Worm (Caenorhabditis elegans) whole organism, L1 larva: ENCODE data around the gene F11A5.13.

Source experiments
- aha-1 ChIP-seq: fragments of 150-350 bp; optimal IDR thresholded peaks from 2 replicates; lab custom pipeline; 2014; ENCODE audit warnings: missing biosample characterization, missing genetic modification characterization
- ces-1 ChIP-seq: fragments of 150-350 bp; optimal IDR thresholded peaks from 2 replicates; lab custom pipeline; 2014; ENCODE audit warnings: missing biosample characterization, missing genetic modification reagents, missing genetic modification characterization
- fos-1 ChIP-seq: fragments of 150-350 bp; optimal IDR thresholded peaks from 2 replicates; lab custom pipeline; 2014; ENCODE audit warnings: missing biosample characterization, missing genetic modification characterization
- lin-15B ChIP-seq: fragments of 150-350 bp; sonication (generic microtip); optimal IDR thresholded peaks from 3 replicates; lab custom pipeline; 2014; ENCODE audit warnings: missing biosample characterization, missing genetic modification characterization
- mep-1 ChIP-seq: fragments of 150-350 bp; optimal IDR thresholded peaks from 2 replicates; lab custom pipeline; 2014; ENCODE audit warnings: missing biosample characterization, missing genetic modification characterization
- pqm-1 ChIP-seq: sonication (generic microtip); optimal IDR thresholded peaks from 3 replicates; lab custom pipeline; 2017; ENCODE audit warnings: missing biosample characterization, missing genetic modification characterization
- vab-15 ChIP-seq: sonication (generic microtip); optimal IDR thresholded peaks from 2 replicates; lab custom pipeline; 2017; ENCODE audit warnings: missing genotype, mild to moderate bottlenecking, missing genetic modification characterization, missing compliant biosample characterization

DNA sequence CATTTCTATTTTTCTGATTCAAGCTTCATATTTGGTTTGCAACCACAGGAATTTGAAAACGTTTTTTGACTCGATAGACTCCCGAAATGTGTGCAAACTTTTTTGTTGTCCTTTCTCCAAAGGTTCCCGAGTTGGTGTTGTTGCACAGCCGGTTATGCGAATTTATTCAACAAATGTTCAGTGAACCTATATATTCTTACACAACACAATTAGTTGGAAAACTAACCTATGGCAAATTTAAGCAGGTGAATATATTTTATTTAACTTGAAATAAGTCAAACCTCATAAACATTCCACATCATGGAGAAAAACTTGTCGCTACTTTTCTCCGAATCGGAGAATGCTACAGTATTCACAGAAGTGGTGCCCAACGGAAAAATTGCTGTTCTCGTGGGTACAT lies 43.1 kb downstream of the F11A5.13 start, which contains the start of gene srz-14:
- TF ChIP-seq pqm-1 (tag; lab: Kevin White, UChicago) (no peak), vab-15 (tag; lab: Kevin White, UChicago) (no peak), mep-1 (tag; lab: Kevin White, UChicago) (no peak), lin-15B (tag; lab: Kevin White, UChicago) (no peak), fos-1 (tag; lab: Kevin White, UChicago) (no peak), ces-1 (GFP tag; lab: Kevin White, UChicago) (no peak), aha-1 (tag; lab: Kevin White, UChicago) (no peak)
